Worm (Caenorhabditis elegans): ENCODE results near the gene ZK185.5.

Gene ZK185.5

DNA sequence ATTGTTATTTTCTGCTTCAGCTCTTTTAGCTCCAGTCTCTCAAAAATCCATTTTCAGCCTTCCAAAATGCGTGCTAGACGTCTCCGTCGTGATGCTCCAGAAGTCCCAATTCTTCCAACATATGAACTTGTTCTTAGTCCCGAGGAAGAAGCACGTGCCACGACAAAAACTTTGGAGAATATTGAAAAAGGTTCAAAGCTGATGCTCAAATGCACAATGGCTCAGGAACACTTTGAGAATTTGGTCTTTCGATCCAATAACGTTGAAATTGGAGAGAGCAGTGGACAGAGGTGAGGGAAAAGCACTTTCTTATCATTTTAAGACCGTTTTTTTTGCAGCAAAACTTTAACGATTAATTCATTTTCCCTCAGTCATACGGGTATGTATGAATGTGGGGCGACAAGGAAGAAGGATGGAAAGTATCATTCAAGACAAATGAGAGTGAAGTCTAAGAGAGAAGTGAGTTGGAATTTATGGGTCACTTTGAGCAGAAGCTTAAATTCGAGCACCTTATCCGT is 16.9 kb upstream of the ZK185.5 start, which contains the start of gene igeg-1:
Gene igeg-1 (plus strand): TSS at position 51 of the 518 bp plus-strand sequence.
- no peak for TF ChIP-seq ceh-88 (GFP tag; IDR thresholded peaks at IDR 0.05)
- TF ChIP-seq efl-1 (optimal IDR thresholded peaks at IDR 0.05) = no peak
- TF ChIP-seq efl-1 (GFP tag; optimal IDR thresholded peaks at IDR 0.05 in 1 of 2) = peak in 1 of 2 experiments; percentile 28
- no peak for TF ChIP-seq ztf-4 (tag; optimal IDR thresholded peaks at IDR 0.05)
- no peak for TF ChIP-seq fkh-4 (tag; optimal IDR thresholded peaks at IDR 0.05; ENCODE audit: borderline replicate concordance)
- no peak for TF ChIP-seq nhr-84 (tag; optimal IDR thresholded peaks at IDR 0.05)

DNA sequence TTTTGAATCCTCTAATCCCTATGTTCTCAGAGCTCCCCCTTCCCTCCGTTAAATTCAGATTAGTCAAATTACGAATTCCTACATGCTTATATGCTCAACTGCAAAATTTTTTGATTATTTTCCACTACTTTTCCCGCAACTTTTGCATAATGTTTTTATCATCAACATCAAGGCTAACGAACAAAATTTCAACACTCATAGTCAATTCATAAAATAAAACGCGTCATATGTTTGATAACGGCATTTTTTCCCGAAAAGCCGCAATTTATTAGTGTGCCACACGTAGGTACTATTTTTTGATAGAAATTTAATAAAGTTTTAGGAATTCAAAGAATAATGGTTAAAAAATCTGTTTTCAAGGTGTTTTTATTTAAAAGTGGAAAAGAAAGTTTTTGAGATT is 13.4 kb upstream of the ZK185.5 start:
- no peak for TF ChIP-seq nhr-11 (tag; optimal IDR thresholded peaks at IDR 0.05)
- no peak for TF ChIP-seq ceh-82 (tag; optimal IDR thresholded peaks at IDR 0.05)
- TF ChIP-seq lsy-2 (tag; optimal IDR thresholded peaks at IDR 0.05) = no peak
- TF ChIP-seq lin-15B (tag; optimal IDR thresholded peaks at IDR 0.05) = no peak
- no peak for TF ChIP-seq fkh-10 (GFP tag; optimal IDR thresholded peaks at IDR 0.05)
- no peak for TF ChIP-seq skn-1 (tag; optimal IDR thresholded peaks at IDR 0.05)
- TF ChIP-seq unc-62 (GFP tag; optimal IDR thresholded peaks at IDR 0.05) = no peak
- TF ChIP-seq isw-1 (GFP tag; IDR thresholded peaks at IDR 0.05) = no peak
- TF ChIP-seq ama-1 (optimal IDR thresholded peaks at IDR 0.05) = no peak
- TF ChIP-seq pag-3 (tag; optimal IDR thresholded peaks at IDR 0.05; ENCODE audit: borderline replicate concordance, insufficient read depth) = no peak
- no peak for TF ChIP-seq jun-1 (tag; optimal IDR thresholded peaks at IDR 0.05)
- TF ChIP-seq lin-35 (GFP tag; optimal IDR thresholded peaks at IDR 0.05) = no peak
- TF ChIP-seq unc-86 (tag; optimal IDR thresholded peaks at IDR 0.05) = no peak
- no peak for TF ChIP-seq ets-5 (GFP tag; IDR thresholded peaks at IDR 0.05)
- no peak for TF ChIP-seq dsc-1 (tag; optimal IDR thresholded peaks at IDR 0.05)

DNA sequence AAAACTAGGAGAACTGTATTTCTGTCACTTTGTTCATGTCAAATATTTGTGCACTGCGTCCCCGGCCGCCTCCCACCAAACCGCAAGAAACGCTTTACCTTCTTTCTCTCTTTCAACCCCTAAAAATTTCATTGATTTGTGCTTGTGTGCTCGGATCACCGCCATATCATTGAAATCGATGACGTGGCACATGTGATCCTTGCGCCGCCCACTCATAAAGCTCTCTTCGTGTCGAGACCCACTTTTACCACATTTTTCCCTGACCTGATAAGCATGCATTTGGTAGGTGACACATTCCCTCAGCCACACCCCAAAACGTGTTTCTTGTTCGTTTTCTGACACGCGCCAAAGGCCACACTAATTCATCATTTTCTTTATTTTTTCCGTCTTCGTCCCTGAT is 12.0 kb upstream of the ZK185.5 start:
- TF ChIP-seq blmp-1 (tag; optimal IDR thresholded peaks at IDR 0.05) (peak; percentile 51), mef-2 (tag; optimal IDR thresholded peaks at IDR 0.05) (no peak), hpl-2 (GFP tag; optimal IDR thresholded peaks at IDR 0.05) (no peak), pax-3 (tag; optimal IDR thresholded peaks at IDR 0.05) (no peak), nhr-85 (tag) (peak; percentile 58), C04F5.9 (tag; optimal IDR thresholded peaks at IDR 0.05) (no peak), lin-35 (GFP tag; optimal IDR thresholded peaks at IDR 0.05) (peak in 1 of 2 experiments; percentile 12), lin-14 (GFP tag; optimal IDR thresholded peaks at IDR 0.05) (peak; percentile 27), hlh-4 (tag; optimal IDR thresholded peaks at IDR 0.05) (no peak), aly-2 (tag; optimal IDR thresholded peaks at IDR 0.05) (no peak), nhr-77 (tag; optimal IDR thresholded peaks at IDR 0.05) (peak; percentile 9), nhr-12 (tag; optimal IDR thresholded peaks at IDR 0.05) (no peak), ztf-4 (tag; optimal IDR thresholded peaks at IDR 0.05) (no peak), efl-1 (optimal IDR thresholded peaks at IDR 0.05) (no peak), efl-1 (GFP tag; optimal IDR thresholded peaks at IDR 0.05 in 1 of 2) (peak in 1 of 2 experiments; percentile 90)

DNA sequence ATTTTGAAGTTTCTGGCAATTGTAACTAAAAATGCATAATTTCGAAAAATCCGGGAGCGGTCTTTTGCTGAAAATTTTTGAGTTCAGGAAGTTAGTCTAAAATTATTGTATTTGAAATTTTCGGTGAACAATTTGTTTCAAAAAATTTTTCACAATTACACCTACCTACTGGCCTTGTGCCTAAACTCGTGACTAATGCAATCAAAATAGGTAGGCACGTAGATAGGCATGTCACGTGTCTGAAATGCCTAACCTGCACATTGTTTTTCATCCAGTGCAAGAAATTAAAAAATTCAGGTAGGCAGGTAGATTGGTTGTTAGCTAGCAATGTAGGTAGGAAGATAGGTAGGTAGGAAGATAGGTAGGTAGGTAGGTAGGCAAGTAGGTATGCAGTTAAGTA is 11.4 kb upstream of the ZK185.5 start:
- TF ChIP-seq alr-1 (tag; optimal IDR thresholded peaks at IDR 0.05; ENCODE audit: borderline replicate concordance) (no peak), efl-1 (optimal IDR thresholded peaks at IDR 0.05) (no peak), efl-1 (GFP tag; optimal IDR thresholded peaks at IDR 0.05 in 1 of 2) (peak in 1 of 2 experiments; percentile 40), sup-37 (GFP tag; optimal IDR thresholded peaks at IDR 0.05) (no peak), nhr-28 (tag; optimal IDR thresholded peaks at IDR 0.05) (no peak), elt-2 (tag; optimal IDR thresholded peaks at IDR 0.05) (peak; percentile 1), nhr-85 (tag) (peak; percentile 51), hlh-4 (tag; optimal IDR thresholded peaks at IDR 0.05) (no peak), aha-1 (tag; optimal IDR thresholded peaks at IDR 0.05) (no peak), unc-130 (tag; optimal IDR thresholded peaks at IDR 0.05) (peak; percentile 9), lin-35 (GFP tag; optimal IDR thresholded peaks at IDR 0.05) (peak in 1 of 2 experiments; percentile 58)
